Worm (Caenorhabditis elegans): Measurements from ENCODE around the gene F10E9.3.
A peak's percentile ranks its signal among the peaks of the same experiment; 100 is the strongest.

F10E9.3 gene

DNA sequence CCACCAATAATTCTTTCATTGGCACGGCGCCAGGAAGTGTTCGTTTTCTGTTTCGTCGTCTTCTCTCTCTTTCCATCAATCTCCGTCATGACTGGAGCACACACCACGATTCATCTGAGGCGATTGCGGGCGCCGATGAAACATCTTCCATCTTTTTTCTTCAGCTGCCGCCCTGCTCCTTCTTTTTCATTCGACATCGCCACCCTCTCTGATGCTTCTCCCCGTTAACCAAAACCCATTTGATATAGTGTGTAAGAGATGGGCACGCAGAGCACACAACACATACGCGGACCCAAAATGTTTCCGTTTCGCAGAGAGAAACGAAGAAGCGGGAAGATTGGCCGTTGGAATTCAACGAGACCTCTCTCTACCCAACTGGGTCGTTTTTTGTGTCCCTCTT is 23.3 kb upstream of the F10E9.3 start:
- TF ChIP-seq tra-4 (tag; optimal IDR thresholded peaks at IDR 0.05) (no peak), hmg-4 (GFP tag; optimal IDR thresholded peaks at IDR 0.05) (peak; percentile 38)

DNA sequence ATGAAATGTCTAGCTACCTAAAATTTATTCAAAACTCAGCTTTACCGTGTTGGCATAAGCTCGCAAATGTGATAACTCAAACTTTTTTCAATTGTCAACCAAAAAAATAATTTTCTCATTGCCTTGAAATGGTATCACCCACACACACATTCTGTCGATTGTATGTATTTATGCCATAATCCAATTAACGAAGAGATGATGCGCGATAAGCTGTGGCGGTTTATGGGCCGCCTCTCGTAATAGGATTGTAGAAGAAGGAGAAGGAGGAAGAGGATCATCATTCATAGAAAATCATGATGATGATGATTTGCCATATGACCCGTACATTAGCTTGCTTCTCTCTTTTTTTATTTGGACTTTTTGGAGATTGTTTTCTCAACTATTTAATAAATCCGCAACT is 21.6 kb upstream of the F10E9.3 start:
- TF ChIP-seq hmg-4 (GFP tag; optimal IDR thresholded peaks at IDR 0.05) (no peak), hmbx-1 (tag; optimal IDR thresholded peaks at IDR 0.05) (no peak), flt-1 (GFP tag; IDR thresholded peaks at IDR 0.05) (no peak), hnd-1 (tag; optimal IDR thresholded peaks at IDR 0.05) (no peak), aly-1 (tag; optimal IDR thresholded peaks at IDR 0.05) (no peak)

DNA sequence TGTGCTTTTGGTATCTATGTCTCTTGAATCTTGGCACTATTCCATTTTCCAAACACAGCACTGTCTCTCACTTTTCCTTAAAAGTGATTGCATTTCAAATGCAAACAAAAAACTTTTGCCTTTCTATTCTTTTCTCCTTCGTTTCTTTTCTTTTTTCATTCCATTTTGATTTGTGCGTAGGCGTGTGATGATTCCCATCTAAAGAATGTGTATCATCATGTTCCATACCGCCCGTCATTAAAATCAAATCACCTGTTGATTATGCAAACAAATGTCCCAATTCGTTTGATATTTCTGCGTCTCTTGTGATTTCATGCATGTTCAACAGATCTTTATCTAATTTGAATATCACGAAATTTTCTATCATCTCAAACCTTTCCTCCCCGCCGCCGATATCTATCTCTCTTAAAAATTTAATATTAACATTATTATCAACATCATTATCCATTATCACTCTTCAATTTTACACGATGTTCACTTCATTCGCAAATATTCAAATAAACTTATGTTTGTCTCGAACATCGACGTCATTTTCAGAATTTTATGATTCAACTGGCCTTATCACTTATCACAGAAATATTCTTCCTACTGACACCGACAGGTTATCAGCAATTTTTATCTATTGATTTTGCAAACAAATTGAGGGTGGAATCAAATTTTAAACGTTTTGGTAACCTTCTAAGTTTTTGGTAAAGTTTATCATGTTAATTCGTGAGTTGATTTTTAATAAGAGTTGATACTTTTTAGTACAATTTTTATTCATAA is 19.4 kb upstream of the F10E9.3 start:
- no peak for TF ChIP-seq hnd-1 (tag; optimal IDR thresholded peaks at IDR 0.05)
- no peak for TF ChIP-seq sea-1 (GFP tag; conservative IDR thresholded peaks at IDR 0.05)
- TF ChIP-seq hmg-4 (GFP tag; optimal IDR thresholded peaks at IDR 0.05): no peak
- TF ChIP-seq tbx-11 (GFP tag; IDR thresholded peaks at IDR 0.05): no peak
- TF ChIP-seq ama-1 (optimal IDR thresholded peaks at IDR 0.05): no peak
- no peak for TF ChIP-seq ets-7 (tag; optimal IDR thresholded peaks at IDR 0.05)
- no peak for TF ChIP-seq hmbx-1 (tag; optimal IDR thresholded peaks at IDR 0.05)
- TF ChIP-seq ceh-13 (GFP tag; optimal IDR thresholded peaks at IDR 0.05): no peak
- no peak for TF ChIP-seq F13C5.2 (tag; optimal IDR thresholded peaks at IDR 0.05)
- TF ChIP-seq pes-1 (GFP tag; IDR thresholded peaks at IDR 0.05): no peak
- TF ChIP-seq aly-1 (tag; optimal IDR thresholded peaks at IDR 0.05): no peak
- TF ChIP-seq ceh-36 (tag; optimal IDR thresholded peaks at IDR 0.05): no peak
- TF ChIP-seq tra-4 (tag; optimal IDR thresholded peaks at IDR 0.05): no peak
- no peak for TF ChIP-seq tbx-37 (GFP tag; conservative IDR thresholded peaks at IDR 0.05)
- TF ChIP-seq flt-1 (GFP tag; IDR thresholded peaks at IDR 0.05): no peak
- no peak for TF ChIP-seq B0310.2 (tag; optimal IDR thresholded peaks at IDR 0.05)

DNA sequence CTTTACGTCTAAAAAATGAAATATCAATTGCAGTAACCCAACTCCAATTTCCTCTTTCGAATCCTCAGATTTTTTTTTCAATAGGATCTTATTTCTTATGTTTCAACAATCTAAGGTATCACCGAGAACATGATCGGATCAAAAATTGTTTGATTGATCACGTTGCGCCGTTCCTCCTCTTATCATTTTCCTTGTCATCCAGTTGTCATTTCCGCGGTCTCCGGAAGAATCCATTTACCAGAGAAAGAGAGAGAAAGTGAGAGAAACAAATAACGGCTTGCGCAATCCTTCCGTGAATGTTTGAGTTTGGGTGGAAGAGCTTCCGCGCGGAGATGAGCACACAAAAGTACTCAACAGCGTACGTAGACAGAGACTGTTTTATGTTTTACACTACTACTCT is 17.5 kb upstream of the F10E9.3 start:
- no peak for TF ChIP-seq tbx-11 (GFP tag; IDR thresholded peaks at IDR 0.05)
- TF ChIP-seq ceh-36 (tag; optimal IDR thresholded peaks at IDR 0.05): no peak
- TF ChIP-seq hnd-1 (tag; optimal IDR thresholded peaks at IDR 0.05): no peak
- TF ChIP-seq ets-7 (tag; optimal IDR thresholded peaks at IDR 0.05): no peak
- TF ChIP-seq scrt-1 (GFP tag; IDR thresholded peaks at IDR 0.05): no peak
- no peak for TF ChIP-seq sea-1 (GFP tag; conservative IDR thresholded peaks at IDR 0.05)
- no peak for TF ChIP-seq tbx-37 (GFP tag; conservative IDR thresholded peaks at IDR 0.05)
- TF ChIP-seq hmbx-1 (tag; optimal IDR thresholded peaks at IDR 0.05): no peak
- no peak for TF ChIP-seq tra-4 (tag; optimal IDR thresholded peaks at IDR 0.05)
- TF ChIP-seq F13C5.2 (tag; optimal IDR thresholded peaks at IDR 0.05): no peak
- TF ChIP-seq hmg-4 (GFP tag; optimal IDR thresholded peaks at IDR 0.05): no peak
- no peak for TF ChIP-seq flt-1 (GFP tag; IDR thresholded peaks at IDR 0.05)
- TF ChIP-seq aly-1 (tag; optimal IDR thresholded peaks at IDR 0.05): no peak
- no peak for TF ChIP-seq B0310.2 (tag; optimal IDR thresholded peaks at IDR 0.05)
- TF ChIP-seq pes-1 (GFP tag; IDR thresholded peaks at IDR 0.05): no peak
- TF ChIP-seq ceh-13 (GFP tag; optimal IDR thresholded peaks at IDR 0.05): no peak
- no peak for TF ChIP-seq ama-1 (optimal IDR thresholded peaks at IDR 0.05)

DNA sequence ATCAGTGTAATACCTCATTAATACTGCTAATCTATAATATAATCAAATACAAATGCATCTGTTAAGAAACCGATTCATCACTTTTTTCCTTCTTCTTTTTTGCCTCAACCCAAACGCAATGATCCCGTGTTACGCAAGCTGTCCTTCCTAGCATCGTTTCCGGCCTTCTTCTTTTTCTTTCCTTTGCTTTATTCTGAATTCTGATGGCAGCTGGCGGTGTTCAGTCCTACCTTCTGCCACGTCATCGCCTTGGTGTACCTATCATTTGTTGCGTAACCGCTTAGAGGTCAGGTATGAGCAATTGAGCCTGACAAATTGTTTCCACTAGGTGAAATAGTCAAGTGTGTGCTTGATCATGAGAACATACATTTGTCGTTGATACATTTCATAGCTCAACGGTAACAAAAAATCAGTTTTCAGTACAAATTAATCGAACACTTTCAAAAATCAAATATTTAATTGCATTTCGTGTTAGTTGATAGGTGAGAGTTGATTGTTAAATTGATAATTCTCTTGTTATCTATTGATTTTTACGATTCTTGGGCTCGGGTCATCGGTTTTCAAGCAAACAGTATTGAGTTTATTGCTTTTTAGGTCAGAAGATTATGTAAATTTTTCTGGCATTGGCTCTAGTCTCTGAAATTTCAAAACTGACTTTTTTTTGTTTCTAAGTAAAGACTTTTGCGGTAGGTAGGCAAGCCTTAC is 12.4 kb upstream of the F10E9.3 start:
- peak; percentile 38; the same call in 1 of the 2 replicates for TF ChIP-seq pes-1 (GFP tag; IDR thresholded peaks at IDR 0.05)
- TF ChIP-seq ceh-13 (GFP tag; optimal IDR thresholded peaks at IDR 0.05): no peak
- peak; percentile 95 for TF ChIP-seq ets-7 (tag; optimal IDR thresholded peaks at IDR 0.05)
- TF ChIP-seq hnd-1 (tag; optimal IDR thresholded peaks at IDR 0.05): no peak
- TF ChIP-seq hmg-4 (GFP tag; optimal IDR thresholded peaks at IDR 0.05): peak; percentile 30
- no peak for TF ChIP-seq B0310.2 (tag; optimal IDR thresholded peaks at IDR 0.05)

DNA sequence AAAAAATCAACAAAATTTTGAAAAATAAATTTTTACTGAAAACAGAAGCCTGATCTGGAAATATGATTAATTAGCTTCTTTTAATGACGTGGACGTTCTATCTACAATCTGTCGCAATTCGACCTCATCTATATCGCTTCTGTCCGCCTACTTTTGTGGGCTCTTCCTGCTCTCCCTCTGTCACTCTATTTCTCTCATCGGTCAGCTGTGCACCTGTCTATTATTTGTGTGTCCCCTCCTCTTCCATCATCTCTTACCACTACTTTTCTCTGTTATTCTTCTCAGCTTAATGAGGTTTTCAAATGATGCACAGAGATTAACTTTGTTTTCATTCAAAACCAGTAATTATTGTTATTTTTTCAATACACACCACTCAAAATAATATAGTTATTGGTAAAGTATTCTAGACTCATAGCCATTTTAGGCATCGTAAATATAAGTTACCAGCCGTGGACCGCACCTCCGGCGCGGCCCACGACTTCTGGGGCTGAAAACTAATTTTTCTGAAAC is 11.7 kb upstream of the F10E9.3 start:
- TF ChIP-seq flt-1 (GFP tag; IDR thresholded peaks at IDR 0.05) (no peak), tbx-11 (GFP tag; IDR thresholded peaks at IDR 0.05) (no peak)

DNA sequence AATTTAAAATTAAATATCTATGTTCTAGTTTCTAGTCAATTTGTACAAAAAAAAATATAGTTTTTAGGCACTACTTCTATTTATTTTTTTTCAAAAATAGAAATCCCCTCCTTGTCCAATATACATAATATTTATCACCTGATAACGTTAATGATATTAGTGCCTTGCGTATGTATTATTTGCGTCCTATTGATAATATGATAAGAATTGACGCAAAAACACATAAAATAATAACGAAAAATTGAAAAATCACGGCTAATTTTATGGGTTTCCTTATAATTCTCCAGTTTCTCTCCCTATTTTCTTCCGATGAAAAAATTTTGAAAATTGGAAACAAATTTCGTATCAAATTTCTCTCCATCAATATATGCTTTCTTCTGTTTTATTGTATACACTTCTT is 11.1 kb upstream of the F10E9.3 start:
- TF ChIP-seq sea-1 (GFP tag; conservative IDR thresholded peaks at IDR 0.05) (no peak), aly-1 (tag; optimal IDR thresholded peaks at IDR 0.05) (no peak)

DNA sequence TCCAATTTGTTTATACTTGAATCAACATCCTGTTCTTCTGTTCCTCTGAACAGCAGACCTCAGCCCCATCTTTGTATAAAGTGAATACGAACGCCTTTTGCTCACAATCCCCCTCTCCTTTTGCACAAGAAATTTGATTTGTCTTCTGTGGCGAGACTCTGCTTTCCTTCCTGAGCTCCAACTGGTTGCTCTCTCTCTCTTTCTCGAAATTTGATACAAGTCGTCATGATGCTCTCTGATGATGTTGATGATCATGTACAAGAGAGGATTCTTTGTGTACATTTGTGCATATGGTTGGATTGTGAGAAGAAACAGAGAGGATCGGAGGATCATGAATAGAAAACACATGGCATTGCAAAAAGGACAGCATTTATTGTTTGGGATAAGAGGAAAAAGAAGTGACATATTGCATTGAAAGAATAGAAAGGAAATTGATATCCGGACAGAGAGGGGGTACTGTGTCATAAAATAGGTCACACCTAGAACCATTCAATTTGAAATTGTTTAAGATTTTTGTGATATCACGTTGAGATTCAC is 9.9 kb upstream of the F10E9.3 start:
- TF ChIP-seq ceh-36 (tag; optimal IDR thresholded peaks at IDR 0.05): no peak

DNA sequence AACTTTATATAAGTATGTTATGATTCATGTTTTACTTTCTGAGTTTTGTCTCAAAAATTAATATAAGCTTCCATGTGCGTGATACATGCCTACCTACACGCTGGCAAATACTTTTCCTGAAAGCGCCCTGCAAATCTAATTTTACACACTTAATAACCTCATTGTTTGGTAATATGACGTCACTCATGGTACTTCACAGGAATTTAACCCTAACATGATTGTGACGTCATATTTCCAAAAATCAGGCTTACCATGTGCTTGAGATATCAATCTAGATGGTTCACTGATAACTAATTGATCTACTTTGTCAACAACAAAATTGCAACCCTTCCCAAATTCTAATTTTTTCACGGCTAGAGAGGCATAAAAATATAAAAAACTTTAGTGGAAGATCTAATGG is 7.4 kb upstream of the F10E9.3 start:
- no peak for TF ChIP-seq ceh-13 (GFP tag; optimal IDR thresholded peaks at IDR 0.05)
- no peak for TF ChIP-seq scrt-1 (GFP tag; IDR thresholded peaks at IDR 0.05)
- no peak for TF ChIP-seq tra-4 (tag; optimal IDR thresholded peaks at IDR 0.05)
- no peak for TF ChIP-seq hmg-4 (GFP tag; optimal IDR thresholded peaks at IDR 0.05)
- no peak for TF ChIP-seq ama-1 (optimal IDR thresholded peaks at IDR 0.05)
- TF ChIP-seq pes-1 (GFP tag; IDR thresholded peaks at IDR 0.05): no peak
- no peak for TF ChIP-seq hmbx-1 (tag; optimal IDR thresholded peaks at IDR 0.05)
- no peak for TF ChIP-seq tbx-11 (GFP tag; IDR thresholded peaks at IDR 0.05)
